Worm (Caenorhabditis elegans): ENCODE results near the gene F26F2.5.

Gene F26F2.5

DNA sequence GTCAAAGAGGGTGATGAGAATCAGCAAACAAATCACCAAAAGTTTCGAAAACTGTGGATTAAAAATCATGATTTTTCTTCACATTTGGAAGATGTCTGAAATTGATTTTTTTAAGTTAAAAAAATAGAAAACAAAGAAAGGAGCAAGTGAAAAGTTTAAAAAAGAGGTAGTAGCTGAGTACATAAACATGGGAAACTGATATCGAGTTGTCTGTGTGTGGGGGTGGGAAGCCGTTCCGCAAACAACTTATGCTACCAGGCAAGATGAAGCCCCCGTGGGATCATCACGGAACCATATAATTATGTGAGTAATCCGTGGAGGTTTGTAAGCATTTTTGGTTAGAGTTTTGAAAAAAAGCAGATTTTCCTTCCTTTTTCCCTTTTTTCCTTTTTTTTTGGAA lies 22.4 kb upstream of the F26F2.5 start, which contains the start of gene Y38H6C.20:
TSS of gene Y38H6C.20 (minus strand) at position 101 of the 400 bp plus-strand sequence.
- TF ChIP-seq lin-11 (tag; optimal IDR thresholded peaks at IDR 0.05) (no peak), alr-1 (tag; optimal IDR thresholded peaks at IDR 0.05) (no peak), egl-27 (tag; optimal IDR thresholded peaks at IDR 0.05) (no peak), nhr-6 (tag; optimal IDR thresholded peaks at IDR 0.05) (no peak), nhr-25 (tag; optimal IDR thresholded peaks at IDR 0.05) (no peak), sma-3 (GFP tag; optimal IDR thresholded peaks at IDR 0.05) (no peak), mdl-1 (tag; optimal IDR thresholded peaks at IDR 0.05) (no peak), ama-1 (optimal IDR thresholded peaks at IDR 0.05) (no peak), sem-4 (tag; optimal IDR thresholded peaks at IDR 0.05) (no peak), nhr-77 (tag; optimal IDR thresholded peaks at IDR 0.05) (no peak), elt-1 (tag; optimal IDR thresholded peaks at IDR 0.05) (no peak), fos-1 (tag; optimal IDR thresholded peaks at IDR 0.05) (no peak), unc-39 (tag; optimal IDR thresholded peaks at IDR 0.05) (no peak), crh-2 (tag; optimal IDR thresholded peaks at IDR 0.05) (no peak), peb-1 (tag; optimal IDR thresholded peaks at IDR 0.05) (no peak)

DNA sequence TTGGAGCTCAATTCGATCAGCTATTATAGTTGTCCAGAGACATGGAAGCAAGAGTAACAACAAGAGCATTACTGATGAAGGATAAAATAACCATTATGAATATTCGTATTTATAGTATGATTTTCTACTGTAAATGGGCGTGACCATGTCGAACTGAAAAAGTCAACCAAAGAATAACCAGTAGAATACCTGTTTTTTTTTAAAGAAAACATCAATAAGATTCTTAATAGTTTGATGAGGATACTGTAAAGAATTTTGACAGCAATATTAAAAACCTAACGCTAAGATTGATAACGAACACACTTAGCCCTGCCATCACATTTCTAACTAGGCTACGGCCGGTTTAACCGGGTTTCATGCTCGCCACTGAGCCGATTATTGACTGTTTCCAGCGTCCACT lies 20.5 kb upstream of the F26F2.5 start, which contains the start of gene vmo-1:
TSS of gene vmo-1 (minus strand) at position 101 of the 400 bp plus-strand sequence.
- no peak for TF ChIP-seq nhr-21 (tag; optimal IDR thresholded peaks at IDR 0.05)
- TF ChIP-seq fos-1 (tag; optimal IDR thresholded peaks at IDR 0.05): no peak
- TF ChIP-seq nhr-10 (tag; optimal IDR thresholded peaks at IDR 0.05): no peak
- TF ChIP-seq nhr-6 (tag; optimal IDR thresholded peaks at IDR 0.05): no peak
- TF ChIP-seq ztf-4 (tag; optimal IDR thresholded peaks at IDR 0.05): no peak

DNA sequence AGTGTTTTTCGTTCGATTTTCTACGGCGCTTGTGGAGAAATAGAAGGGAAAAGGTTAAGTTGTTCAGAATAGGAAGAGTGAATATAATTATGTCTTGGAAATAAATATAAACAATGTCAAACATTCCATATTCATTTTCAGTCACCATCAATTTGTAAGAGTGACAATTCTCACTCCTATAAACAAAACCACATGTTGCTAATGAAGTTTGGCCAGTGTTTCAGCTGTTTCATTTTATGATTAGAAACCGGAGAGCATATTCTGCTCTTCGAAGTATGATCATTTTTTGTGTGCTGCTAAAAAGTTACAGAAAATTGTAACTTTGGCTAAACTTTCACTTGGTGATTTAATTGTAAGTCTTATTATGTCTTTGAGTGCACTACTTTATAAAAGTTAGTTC lies 18.4 kb upstream of the F26F2.5 start, which contains the start of gene Y38H6C.21:
TSS of gene Y38H6C.21 (minus strand) at position 148 of the 400 bp plus-strand sequence.
- TF ChIP-seq mdl-1 (tag; optimal IDR thresholded peaks at IDR 0.05): no peak
- TF ChIP-seq lin-11 (tag; optimal IDR thresholded peaks at IDR 0.05): no peak
- TF ChIP-seq lin-13 (GFP tag; optimal IDR thresholded peaks at IDR 0.05): no peak
- no peak for TF ChIP-seq lin-39 (tag; optimal IDR thresholded peaks at IDR 0.05)
- no peak for TF ChIP-seq ztf-4 (tag; optimal IDR thresholded peaks at IDR 0.05)
- TF ChIP-seq nhr-10 (tag; optimal IDR thresholded peaks at IDR 0.05): no peak
- no peak for TF ChIP-seq egl-27 (tag; optimal IDR thresholded peaks at IDR 0.05)
- TF ChIP-seq blmp-1 (tag; optimal IDR thresholded peaks at IDR 0.05; ENCODE audit: insufficient read depth): no peak
- TF ChIP-seq peb-1 (tag; optimal IDR thresholded peaks at IDR 0.05): no peak
- TF ChIP-seq gmeb-1 (tag; optimal IDR thresholded peaks at IDR 0.05): no peak
- no peak for TF ChIP-seq sma-3 (GFP tag; optimal IDR thresholded peaks at IDR 0.05)
- no peak for TF ChIP-seq sem-4 (tag; optimal IDR thresholded peaks at IDR 0.05)
- TF ChIP-seq ZK546.5 (tag; optimal IDR thresholded peaks at IDR 0.05): no peak
- no peak for TF ChIP-seq nhr-77 (tag; optimal IDR thresholded peaks at IDR 0.05)
- no peak for TF ChIP-seq snpc-4 (tag; optimal IDR thresholded peaks at IDR 0.05)
- TF ChIP-seq mbf-1 (tag; optimal IDR thresholded peaks at IDR 0.05): no peak
- TF ChIP-seq ztf-11 (tag; optimal IDR thresholded peaks at IDR 0.05): no peak
- TF ChIP-seq ceh-16 (tag; optimal IDR thresholded peaks at IDR 0.05): no peak

DNA sequence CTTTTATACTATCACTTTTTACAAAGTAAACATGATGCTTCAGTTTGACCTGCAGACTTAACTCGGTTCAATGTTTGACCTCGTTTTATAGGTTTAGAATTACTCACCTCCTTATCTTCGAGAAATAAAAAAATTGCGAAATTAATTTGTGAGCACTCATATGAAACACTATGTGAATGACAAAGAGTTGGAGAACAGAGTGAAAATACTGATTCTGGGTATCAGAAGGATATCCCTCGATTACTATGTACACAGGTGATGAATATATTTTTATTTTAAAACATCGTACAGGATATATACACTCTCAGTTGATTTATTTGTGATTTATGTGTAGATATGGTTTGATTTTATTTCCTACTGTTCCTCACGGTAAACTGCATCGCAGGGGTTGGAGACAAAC lies 17.2 kb upstream of the F26F2.5 start, which contains the start of gene Y38H6C.23:
TSS of gene Y38H6C.23 (minus strand) at position 101 of the 400 bp plus-strand sequence.
- no peak for TF ChIP-seq snpc-4 (tag; optimal IDR thresholded peaks at IDR 0.05)
- TF ChIP-seq C34F6.9 (tag; optimal IDR thresholded peaks at IDR 0.05): no peak
- no peak for TF ChIP-seq elt-1 (tag; optimal IDR thresholded peaks at IDR 0.05)
- no peak for TF ChIP-seq ceh-82 (tag; optimal IDR thresholded peaks at IDR 0.05)
- no peak for TF ChIP-seq crh-2 (tag; optimal IDR thresholded peaks at IDR 0.05)
- TF ChIP-seq ztf-4 (tag; optimal IDR thresholded peaks at IDR 0.05): no peak
- TF ChIP-seq sma-9 (GFP tag; optimal IDR thresholded peaks at IDR 0.05): no peak
- TF ChIP-seq sma-9 (tag; optimal IDR thresholded peaks at IDR 0.05): no peak
- no peak for TF ChIP-seq nhr-77 (tag; optimal IDR thresholded peaks at IDR 0.05)
- TF ChIP-seq mbf-1 (tag; optimal IDR thresholded peaks at IDR 0.05): no peak
- TF ChIP-seq ztf-11 (tag; optimal IDR thresholded peaks at IDR 0.05): no peak
- TF ChIP-seq gmeb-1 (tag; optimal IDR thresholded peaks at IDR 0.05): no peak
- no peak for TF ChIP-seq lin-11 (tag; optimal IDR thresholded peaks at IDR 0.05)
- no peak for TF ChIP-seq mdl-1 (tag; optimal IDR thresholded peaks at IDR 0.05)

DNA sequence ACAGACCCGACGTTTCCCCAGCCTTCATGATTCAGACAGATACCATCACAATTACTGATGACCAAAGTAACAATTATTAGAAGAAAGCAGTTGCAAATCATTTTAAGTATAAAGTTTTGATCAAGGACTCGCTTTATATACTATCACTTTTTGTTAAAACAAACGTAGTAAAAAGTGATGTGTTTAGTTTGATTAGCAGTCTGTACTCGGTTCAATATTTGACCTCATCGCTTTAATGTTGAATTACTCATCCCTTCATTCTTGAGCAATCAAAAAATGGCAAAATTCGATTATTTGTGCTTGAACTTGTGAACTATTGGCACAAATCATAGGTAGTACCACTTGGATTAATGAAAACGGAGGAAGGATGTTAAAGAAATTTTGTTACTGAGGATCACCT lies 15.2 kb upstream of the F26F2.5 start, which contains the start of gene abf-4:
TSS of gene abf-4 (minus strand) at position 101 of the 400 bp plus-strand sequence.
- TF ChIP-seq skn-1 (tag; optimal IDR thresholded peaks at IDR 0.05) (no peak), ceh-82 (tag; optimal IDR thresholded peaks at IDR 0.05) (no peak), mab-5 (tag; optimal IDR thresholded peaks at IDR 0.05) (no peak), C34F6.9 (tag; optimal IDR thresholded peaks at IDR 0.05) (no peak), lsy-2 (tag; optimal IDR thresholded peaks at IDR 0.05) (no peak), snpc-4 (tag; optimal IDR thresholded peaks at IDR 0.05) (no peak), egl-27 (tag; optimal IDR thresholded peaks at IDR 0.05) (no peak), ama-1 (optimal IDR thresholded peaks at IDR 0.05) (no peak), R02D3.7 (tag; optimal IDR thresholded peaks at IDR 0.05) (no peak), sma-3 (GFP tag; optimal IDR thresholded peaks at IDR 0.05) (no peak), peb-1 (tag; optimal IDR thresholded peaks at IDR 0.05) (no peak), ztf-11 (tag; optimal IDR thresholded peaks at IDR 0.05) (no peak), lin-13 (GFP tag; optimal IDR thresholded peaks at IDR 0.05) (no peak), fos-1 (tag; optimal IDR thresholded peaks at IDR 0.05) (no peak), blmp-1 (tag; optimal IDR thresholded peaks at IDR 0.05; ENCODE audit: insufficient read depth) (no peak), nhr-11 (tag; optimal IDR thresholded peaks at IDR 0.05) (no peak)
